Worm (Caenorhabditis elegans): Measurements from ENCODE around the gene ech-8.
A peak's percentile ranks its signal among the peaks of the same experiment; 100 is the strongest.

Gene ech-8

ce11 chrIV:10252350-10252792 is 13.4 kb upstream of the ech-8 start (continued):
- TF ChIP-seq hlh-13 (GFP tag; optimal IDR thresholded peaks at IDR 0.05) (no peak), ceh-19 (GFP tag; optimal IDR thresholded peaks at IDR 0.05) (no peak), hlh-6 (tag; optimal IDR thresholded peaks at IDR 0.05) (no peak), pag-3 (tag; optimal IDR thresholded peaks at IDR 0.05; ENCODE audit: borderline replicate concordance) (peak; percentile 5), rnt-1 (tag; optimal IDR thresholded peaks at IDR 0.05) (no peak), fkh-10 (GFP tag; optimal IDR thresholded peaks at IDR 0.05) (no peak), pros-1 (tag; optimal IDR thresholded peaks at IDR 0.05) (peak; percentile 56), K02D7.2 (tag; optimal IDR thresholded peaks at IDR 0.05) (no peak), syd-9 (tag; optimal IDR thresholded peaks at IDR 0.05) (no peak), lin-11 (tag; optimal IDR thresholded peaks at IDR 0.05) (no peak), sdc-2 (tag; optimal IDR thresholded peaks at IDR 0.05) (no peak), ceh-34 (tag; optimal IDR thresholded peaks at IDR 0.05) (peak; percentile 2), ceh-30 (tag; optimal IDR thresholded peaks at IDR 0.05) (no peak)

ce11 chrIV:10251764-10252163 is 12.8 kb upstream of the ech-8 start:
- no peak for TF ChIP-seq ceh-30 (tag; optimal IDR thresholded peaks at IDR 0.05)
- no peak for TF ChIP-seq pat-9 (tag; optimal IDR thresholded peaks at IDR 0.05)
- no peak for TF ChIP-seq syd-9 (tag; optimal IDR thresholded peaks at IDR 0.05)
- TF ChIP-seq unc-86 (tag; optimal IDR thresholded peaks at IDR 0.05) = no peak
- TF ChIP-seq hlh-15 (tag; optimal IDR thresholded peaks at IDR 0.05) = no peak
- TF ChIP-seq tbx-7 (tag; optimal IDR thresholded peaks at IDR 0.05) = no peak
- TF ChIP-seq ceh-45 (GFP tag; IDR thresholded peaks at IDR 0.05) = no peak
- TF ChIP-seq ceh-48 (tag; optimal IDR thresholded peaks at IDR 0.05) = no peak
- no peak for TF ChIP-seq ttx-3 (tag; optimal IDR thresholded peaks at IDR 0.05)
- no peak for TF ChIP-seq hlh-30 (tag; optimal IDR thresholded peaks at IDR 0.05; ENCODE audit: insufficient read depth)

DNA sequence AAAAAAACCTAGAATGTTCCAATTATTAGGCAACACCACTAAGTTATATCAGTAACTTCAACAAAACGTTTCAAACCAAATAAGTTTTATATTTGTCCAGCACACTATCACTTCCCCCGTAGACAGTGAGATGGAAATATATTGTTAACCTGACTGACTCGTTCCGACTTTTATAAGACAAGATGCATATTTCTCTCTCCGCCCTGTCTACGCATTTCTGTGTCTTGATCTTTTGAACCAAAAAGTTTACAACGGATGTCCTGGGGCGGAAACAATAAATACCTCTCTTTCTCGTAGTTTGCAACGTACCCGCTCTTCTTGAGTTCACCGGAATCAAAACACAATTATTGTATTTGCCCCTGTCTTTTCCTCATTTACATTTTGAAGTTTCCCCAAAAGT is 12.3 kb upstream of the ech-8 start:
- no peak for TF ChIP-seq C38D4.7 (GFP tag; optimal IDR thresholded peaks at IDR 0.05)
- no peak for TF ChIP-seq pag-3 (tag; optimal IDR thresholded peaks at IDR 0.05; ENCODE audit: borderline replicate concordance)
- TF ChIP-seq sox-2 (GFP tag; IDR thresholded peaks at IDR 0.05) = no peak
- no peak for TF ChIP-seq ceh-30 (tag; optimal IDR thresholded peaks at IDR 0.05)
- TF ChIP-seq rnt-1 (tag; optimal IDR thresholded peaks at IDR 0.05) = no peak
- TF ChIP-seq ceh-48 (tag; optimal IDR thresholded peaks at IDR 0.05) = no peak
- TF ChIP-seq pha-2 (tag; optimal IDR thresholded peaks at IDR 0.05) = no peak
- TF ChIP-seq elt-4 (tag; optimal IDR thresholded peaks at IDR 0.05) = no peak
- no peak for TF ChIP-seq madf-2 (tag; optimal IDR thresholded peaks at IDR 0.05)
- TF ChIP-seq ceh-24 (tag; optimal IDR thresholded peaks at IDR 0.05) = no peak
- TF ChIP-seq ceh-9 (tag; optimal IDR thresholded peaks at IDR 0.05) = no peak
- TF ChIP-seq eyg-1 (tag; optimal IDR thresholded peaks at IDR 0.05) = no peak
- no peak for TF ChIP-seq nfya-1 (tag; optimal IDR thresholded peaks at IDR 0.05)
- TF ChIP-seq zip-5 (tag; optimal IDR thresholded peaks at IDR 0.05) = no peak
- TF ChIP-seq pros-1 (tag; optimal IDR thresholded peaks at IDR 0.05) = no peak
- TF ChIP-seq ceh-18 (tag; optimal IDR thresholded peaks at IDR 0.05) = no peak
- no peak for TF ChIP-seq ttx-3 (tag; optimal IDR thresholded peaks at IDR 0.05)
- TF ChIP-seq hlh-30 (tag; optimal IDR thresholded peaks at IDR 0.05; ENCODE audit: insufficient read depth) = no peak
- TF ChIP-seq F13H6.1 (tag; optimal IDR thresholded peaks at IDR 0.05) = no peak
- no peak for TF ChIP-seq ref-2 (tag; optimal IDR thresholded peaks at IDR 0.05)

- TF ChIP-seq C38D4.7 (GFP tag; optimal IDR thresholded peaks at IDR 0.05) (no peak), hlh-30 (tag; optimal IDR thresholded peaks at IDR 0.05; ENCODE audit: insufficient read depth) (peak; percentile 23), zip-5 (tag; optimal IDR thresholded peaks at IDR 0.05) (no peak)
Observed at ce11 chrIV:10250577-10251075, 11.7 kb upstream of the ech-8 start, which contains the start of gene daf-14. Gene daf-14 (plus strand): TSS chrIV:10250627.
